ENCODE assay signal across 1 fruit fly cellular context in the genomic region with DNA sequence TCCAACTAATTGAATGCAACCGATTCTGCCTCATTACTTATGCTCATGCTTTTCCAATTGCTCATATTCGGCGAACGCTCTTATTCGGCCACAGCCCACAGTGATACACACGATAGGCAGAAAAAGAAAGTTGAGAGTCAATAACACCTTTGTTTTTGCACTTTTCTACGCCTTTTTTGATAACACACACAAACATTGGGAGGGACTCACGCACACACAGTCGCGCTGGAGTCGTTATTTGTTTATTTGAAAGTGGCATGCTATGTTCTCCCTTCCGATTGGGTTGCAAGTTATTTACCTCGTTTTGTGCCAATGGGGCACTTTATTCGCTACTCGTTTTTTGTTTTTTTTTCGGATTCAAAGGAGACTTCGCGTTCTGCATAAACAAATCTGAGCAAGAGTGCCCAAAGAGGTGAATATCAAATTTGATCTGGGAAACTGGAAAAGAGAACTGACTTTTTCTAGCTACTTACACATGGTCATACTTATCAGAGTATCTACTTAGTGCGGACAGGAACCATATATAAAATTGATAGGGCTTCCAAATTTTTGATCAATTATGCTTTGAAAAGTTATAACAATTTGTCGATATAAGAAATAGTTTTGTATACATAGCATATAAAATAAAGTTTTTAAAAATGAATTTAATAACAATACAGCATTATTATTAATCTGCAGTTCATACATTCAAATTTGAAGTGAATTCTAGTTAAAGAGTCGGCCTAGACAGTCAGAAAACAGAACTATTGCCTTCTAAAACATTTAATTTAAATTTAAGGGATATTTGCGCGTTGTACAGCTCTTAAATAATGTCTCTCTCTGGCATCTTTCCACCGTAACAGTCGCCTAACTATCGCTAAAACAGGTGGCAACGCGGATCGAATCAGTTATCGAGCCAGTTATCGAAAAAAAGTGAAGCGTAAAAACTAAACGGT.
A peak's percentile ranks its signal among the peaks of the same experiment; 100 is the strongest.
TF ChIP-seq lines count a peak whose summit lies in the region.

A gene (minus strand): TSS at position 429 of the 935 bp plus-strand sequence.
A gene (plus strand): TSS at position 896 of the 935 bp plus-strand sequence.

TF ChIP-seq in whole organism, embryonic, 481 proteins besides CTCF, POLR2A, EP300 and RAD21 (continued from another document and continues in another):
- TF ChIP-seq CG2202 (tag; optimal IDR thresholded peaks at IDR 0.05; lab: Kevin White, UChicago) (no peak), CG10462 (GFP tag; optimal IDR thresholded peaks at IDR 0.05; lab: Kevin White, UChicago) (no peak), Pdp1 (GFP tag; optimal IDR thresholded peaks at IDR 0.05; lab: Kevin White, UChicago) (peak; percentile 26 to 48), tgo (GFP tag; IDR thresholded peaks at IDR 0.05; lab: Robert Waterston, UW) (no peak), CG17359 (tag; optimal IDR thresholded peaks at IDR 0.05; lab: Kevin White, UChicago) (peak; percentile 15), fru (optimal IDR thresholded peaks at IDR 0.05; lab: Kevin White, UChicago) (no peak), exex (tag; optimal IDR thresholded peaks at IDR 0.05; lab: Kevin White, UChicago) (no peak), psq (GFP tag; optimal IDR thresholded peaks at IDR 0.05; lab: Kevin White, UChicago) (no peak), amos (GFP tag; IDR thresholded peaks at IDR 0.05; lab: Robert Waterston, UW; ENCODE audit: partially characterized antibody) (peak; percentile 70), tap (tag; optimal IDR thresholded peaks at IDR 0.05; lab: Kevin White, UChicago) (no peak), Deaf1 (tag; optimal IDR thresholded peaks at IDR 0.05; lab: Kevin White, UChicago) (no peak), sisA (GFP tag; IDR thresholded peaks at IDR 0.05; lab: Robert Waterston, UW) (peak; percentile 38; the same call in 1 of the 2 replicates), crol (GFP tag; IDR thresholded peaks at IDR 0.05; lab: Robert Waterston, UW) (no peak), Hmr (GFP tag; optimal IDR thresholded peaks at IDR 0.05; lab: Kevin White, UChicago) (peak; percentile 12), dysf (GFP tag; IDR thresholded peaks at IDR 0.05; lab: Robert Waterston, UW) (no peak), CG31224 (GFP tag; IDR thresholded peaks at IDR 0.05; lab: Robert Waterston, UW) (no peak), z (GFP tag; IDR thresholded peaks at IDR 0.05; lab: Robert Waterston, UW) (no peak), CG6272 (GFP tag; IDR thresholded peaks at IDR 0.05; lab: Robert Waterston, UW) (no peak), CG7372 (GFP tag; IDR thresholded peaks at IDR 0.05; lab: Robert Waterston, UW) (no peak), ATbp (GFP tag; optimal IDR thresholded peaks at IDR 0.05; lab: Kevin White, UChicago) (no peak), Hr78 (GFP tag; optimal IDR thresholded peaks at IDR 0.05; lab: Kevin White, UChicago) (no peak), CG16815 (GFP tag; optimal IDR thresholded peaks at IDR 0.05; lab: Kevin White, UChicago) (no peak), CG7963 (GFP tag; IDR thresholded peaks at IDR 0.05; lab: Robert Waterston, UW; ENCODE audit: partially characterized antibody) (peak; percentile 57; the same call in 1 of the 3 replicates), mam (GFP tag; optimal IDR thresholded peaks at IDR 0.05; lab: Kevin White, UChicago) (peak; percentile 37), YL-1 (GFP tag; optimal IDR thresholded peaks at IDR 0.05; lab: Kevin White, UChicago) (no peak), onecut (GFP tag; IDR thresholded peaks at IDR 0.05; lab: Robert Waterston, UW) (no peak; the same call in 1 of the 2 replicates), Spps (tag; optimal IDR thresholded peaks at IDR 0.05; lab: Kevin White, UChicago) (no peak), Sry-β (GFP tag; optimal IDR thresholded peaks at IDR 0.05; lab: Kevin White, UChicago) (no peak), CG8290 (GFP tag; optimal IDR thresholded peaks at IDR 0.05; lab: Kevin White, UChicago) (peak; percentile 69), CG8290 (tag; optimal IDR thresholded peaks at IDR 0.05; lab: Kevin White, UChicago) (peak in 1 of 2 experiments; percentile 47), gro (GFP tag; optimal IDR thresholded peaks at IDR 0.05; lab: Kevin White, UChicago) (no peak), Stat92E (GFP tag; optimal IDR thresholded peaks at IDR 0.05; lab: Kevin White, UChicago) (no peak), CG18599 (GFP tag; optimal IDR thresholded peaks at IDR 0.05; lab: Kevin White, UChicago) (no peak), CG7357 (GFP tag; IDR thresholded peaks at IDR 0.05; lab: Robert Waterston, UW) (no peak), CG5245 (GFP tag; optimal IDR thresholded peaks at IDR 0.05; lab: Kevin White, UChicago) (no peak), CG17568 (GFP tag; optimal IDR thresholded peaks at IDR 0.05; lab: Kevin White, UChicago) (no peak), dmrt11E (tag; optimal IDR thresholded peaks at IDR 0.05; lab: Kevin White, UChicago) (peak; percentile 12), Dll (GFP tag; IDR thresholded peaks at IDR 0.05; lab: Robert Waterston, UW; ENCODE audit: partially characterized antibody) (peak; percentile 67; the same call in 3 of the 4 replicates), Ptx1 (GFP tag; IDR thresholded peaks at IDR 0.05; lab: Robert Waterston, UW) (peak; percentile 46; the same call in 1 of the 2 replicates), Six4 (GFP tag; optimal IDR thresholded peaks at IDR 0.05; lab: Kevin White, UChicago) (peak; percentile 32), MBD-R2 (GFP tag; IDR thresholded peaks at IDR 0.05; lab: Robert Waterston, UW) (no peak; the same call in 1 of the 2 replicates), Doc3 (GFP tag; IDR thresholded peaks at IDR 0.05; lab: Robert Waterston, UW; ENCODE audit: partially characterized antibody) (peak; percentile 24; the same call in 2 of the 3 replicates), Trl (optimal IDR thresholded peaks at IDR 0.05; lab: Kevin White, UChicago) (peak in 1 of 2 experiments; percentile 20), Trl (GFP tag; optimal IDR thresholded peaks at IDR 0.05; lab: Kevin White, UChicago) (no peak), CG1529 (GFP tag; optimal IDR thresholded peaks at IDR 0.05; lab: Kevin White, UChicago) (no peak), pzg (GFP tag; optimal IDR thresholded peaks at IDR 0.05; lab: Kevin White, UChicago) (peak; percentile 52), Gsc (GFP tag; IDR thresholded peaks at IDR 0.05; lab: Robert Waterston, UW) (no peak), CG12071 (GFP tag; optimal IDR thresholded peaks at IDR 0.05; lab: Kevin White, UChicago) (no peak), CG10366 (GFP tag; IDR thresholded peaks at IDR 0.05; lab: Robert Waterston, UW) (peak; percentile 20; the same call in 1 of the 2 replicates), CG9727 (GFP tag; optimal IDR thresholded peaks at IDR 0.05; lab: Kevin White, UChicago) (peak; percentile 3), ttk (GFP tag; IDR thresholded peaks at IDR 0.05; lab: Robert Waterston, UW) (no peak), HHEX (GFP tag; optimal IDR thresholded peaks at IDR 0.05; lab: Kevin White, UChicago) (no peak), ham (GFP tag; IDR thresholded peaks at IDR 0.05; lab: Robert Waterston, UW) (no peak), PHDP (tag; optimal IDR thresholded peaks at IDR 0.05; lab: Kevin White, UChicago) (no peak), Nf-YA (GFP tag; IDR thresholded peaks at IDR 0.05; lab: Robert Waterston, UW) (no peak), bigmax (GFP tag; optimal IDR thresholded peaks at IDR 0.05; lab: Kevin White, UChicago) (no peak), CG30431 (GFP tag; optimal IDR thresholded peaks at IDR 0.05; lab: Kevin White, UChicago) (no peak), Hr51 (GFP tag; optimal IDR thresholded peaks at IDR 0.05; lab: Kevin White, UChicago) (no peak), Taf1 (GFP tag; IDR thresholded peaks at IDR 0.05; lab: Robert Waterston, UW) (no peak), CG30403 (GFP tag; optimal IDR thresholded peaks at IDR 0.05; lab: Kevin White, UChicago) (peak; percentile 15), CHES-1-like (GFP tag; optimal IDR thresholded peaks at IDR 0.05; lab: Kevin White, UChicago) (no peak), CkIIα-i1 (GFP tag; IDR thresholded peaks at IDR 0.05; lab: Robert Waterston, UW) (no peak), CG2120 (GFP tag; optimal IDR thresholded peaks at IDR 0.05; lab: Kevin White, UChicago) (peak; percentile 41), CG17612 (GFP tag; IDR thresholded peaks at IDR 0.05; lab: Robert Waterston, UW) (no peak), seq (GFP tag; IDR thresholded peaks at IDR 0.05; lab: Robert Waterston, UW) (no peak), CG6813 (GFP tag; optimal IDR thresholded peaks at IDR 0.05; lab: Kevin White, UChicago) (no peak), Mad (GFP tag; optimal IDR thresholded peaks at IDR 0.05; lab: Kevin White, UChicago) (no peak), CG9609 (GFP tag; optimal IDR thresholded peaks at IDR 0.05; lab: Kevin White, UChicago) (no peak), bbx (GFP tag; IDR thresholded peaks at IDR 0.05; lab: Robert Waterston, UW; ENCODE audit: partially characterized antibody) (peak; percentile 40; the same call in 1 of the 2 replicates), H2.0 (GFP tag; IDR thresholded peaks at IDR 0.05; lab: Robert Waterston, UW) (no peak), lola (GFP tag; optimal IDR thresholded peaks at IDR 0.05; lab: Kevin White, UChicago) (no peak), lbe (GFP tag; optimal IDR thresholded peaks at IDR 0.05; lab: Kevin White, UChicago) (no peak), Mes4 (GFP tag; optimal IDR thresholded peaks at IDR 0.05; lab: Kevin White, UChicago) (no peak), CG14860 (GFP tag; IDR thresholded peaks at IDR 0.05; lab: Robert Waterston, UW; ENCODE audit: partially characterized antibody) (peak; percentile 51; the same call in 1 of the 3 replicates), esg (GFP tag; conservative IDR thresholded peaks at IDR 0.05; lab: Robert Waterston, UW) (no peak), cad (GFP tag; optimal IDR thresholded peaks at IDR 0.05; lab: Kevin White, UChicago) (no peak), E2f1 (GFP tag; IDR thresholded peaks at IDR 0.05; lab: Robert Waterston, UW) (no peak), sens-2 (GFP tag; IDR thresholded peaks at IDR 0.05; lab: Robert Waterston, UW) (no peak), Mrtf (GFP tag; IDR thresholded peaks at IDR 0.05; lab: Robert Waterston, UW) (no peak), CG15011 (GFP tag; optimal IDR thresholded peaks at IDR 0.05; lab: Kevin White, UChicago) (no peak), CG10209 (GFP tag; optimal IDR thresholded peaks at IDR 0.05; lab: Kevin White, UChicago) (no peak), Gug (GFP tag; IDR thresholded peaks at IDR 0.05; lab: Robert Waterston, UW) (0 out of 4 replicates have a peak, but pooled peaks have one; percentile 19), so (GFP tag; IDR thresholded peaks at IDR 0.05; lab: Robert Waterston, UW) (no peak), mld (GFP tag; IDR thresholded peaks at IDR 0.05; lab: Robert Waterston, UW; ENCODE audit: partially characterized antibody) (no peak), CG13775 (GFP tag; optimal IDR thresholded peaks at IDR 0.05; lab: Kevin White, UChicago) (peak; percentile 37), Nf-YC (tag; optimal IDR thresholded peaks at IDR 0.05; lab: Kevin White, UChicago) (no peak), CrebB (tag; optimal IDR thresholded peaks at IDR 0.05; lab: Kevin White, UChicago) (no peak), gce (GFP tag; IDR thresholded peaks at IDR 0.05; lab: Robert Waterston, UW) (no peak), Sin3A (optimal IDR thresholded peaks at IDR 0.05; lab: Kevin White, UChicago) (peak; percentile 57), eyg (GFP tag; optimal IDR thresholded peaks at IDR 0.05; lab: Kevin White, UChicago) (no peak), CG18476 (GFP tag; optimal IDR thresholded peaks at IDR 0.05; lab: Kevin White, UChicago) (no peak), CG3726 (GFP tag; IDR thresholded peaks at IDR 0.05; lab: Robert Waterston, UW) (no peak), maf-S (GFP tag; optimal IDR thresholded peaks at IDR 0.05; lab: Kevin White, UChicago) (no peak), Optix (GFP tag; IDR thresholded peaks at IDR 0.05; lab: Robert Waterston, UW) (no peak), Hr39 (optimal IDR thresholded peaks at IDR 0.05; lab: Kevin White, UChicago) (no peak), dpn (GFP tag; optimal IDR thresholded peaks at IDR 0.05; lab: Kevin White, UChicago) (peak; percentile 10 to 37), CG9876 (GFP tag; optimal IDR thresholded peaks at IDR 0.05; lab: Kevin White, UChicago) (peak; percentile 15), dati (GFP tag; IDR thresholded peaks at IDR 0.05; lab: Robert Waterston, UW) (no peak), ERR (GFP tag; optimal IDR thresholded peaks at IDR 0.05; lab: Kevin White, UChicago) (no peak), crp (GFP tag; optimal IDR thresholded peaks at IDR 0.05; lab: Kevin White, UChicago) (no peak), CG2889 (GFP tag; IDR thresholded peaks at IDR 0.05; lab: Robert Waterston, UW) (no peak), pb (GFP tag; optimal IDR thresholded peaks at IDR 0.05; lab: Kevin White, UChicago) (no peak), al (GFP tag; IDR thresholded peaks at IDR 0.05; lab: Robert Waterston, UW) (no peak), gt (GFP tag; IDR thresholded peaks at IDR 0.05; lab: Robert Waterston, UW) (no peak), E2f2 (GFP tag; IDR thresholded peaks at IDR 0.05; lab: Robert Waterston, UW) (peak; percentile 63), CG2129 (GFP tag; IDR thresholded peaks at IDR 0.05; lab: Robert Waterston, UW; ENCODE audit: partially characterized antibody) (peak; percentile 35; the same call in 1 of the 2 replicates), CG16779 (GFP tag; IDR thresholded peaks at IDR 0.05; lab: Robert Waterston, UW) (no peak), fd3F (GFP tag; optimal IDR thresholded peaks at IDR 0.05; lab: Kevin White, UChicago) (no peak), stwl (tag; optimal IDR thresholded peaks at IDR 0.05; lab: Kevin White, UChicago) (peak; percentile 31), Fer2 (tag; optimal IDR thresholded peaks at IDR 0.05; lab: Kevin White, UChicago) (peak; percentile 13), gcm2 (GFP tag; optimal IDR thresholded peaks at IDR 0.05; lab: Kevin White, UChicago) (no peak), Myb (GFP tag; optimal IDR thresholded peaks at IDR 0.05; lab: Kevin White, UChicago) (peak; percentile 39), h (optimal IDR thresholded peaks at IDR 0.05; lab: Kevin White, UChicago) (no peak), chm (GFP tag; IDR thresholded peaks at IDR 0.05; lab: Robert Waterston, UW) (no peak), CG10147 (GFP tag; optimal IDR thresholded peaks at IDR 0.05; lab: Kevin White, UChicago) (no peak), jumu (GFP tag; optimal IDR thresholded peaks at IDR 0.05; lab: Kevin White, UChicago) (no peak), CG6654 (GFP tag; optimal IDR thresholded peaks at IDR 0.05; lab: Kevin White, UChicago) (no peak), slou (GFP tag; optimal IDR thresholded peaks at IDR 0.05; lab: Kevin White, UChicago) (peak; percentile 10), chn (GFP tag; optimal IDR thresholded peaks at IDR 0.05; lab: Kevin White, UChicago) (no peak), CG2116 (GFP tag; optimal IDR thresholded peaks at IDR 0.05; lab: Kevin White, UChicago) (peak; percentile 74), CG32532 (GFP tag; IDR thresholded peaks at IDR 0.05; lab: Robert Waterston, UW) (peak; percentile 53), CG33557 (GFP tag; optimal IDR thresholded peaks at IDR 0.05; lab: Kevin White, UChicago) (no peak)
